Worm (Caenorhabditis elegans): ENCODE results near the gene F46H5.11.

The F46H5.11 gene

ce11 chrX:7306434-7306833 lies 34.6 kb upstream of the F46H5.11 start:
- TF ChIP-seq aptf-2 (GFP tag; conservative IDR thresholded peaks at IDR 0.05) (no peak), ztf-28 (GFP tag; IDR thresholded peaks at IDR 0.05) (no peak), B0019.2 (GFP tag; conservative IDR thresholded peaks at IDR 0.05) (no peak), unc-130 (GFP tag; optimal IDR thresholded peaks at IDR 0.05) (no peak), lin-40 (tag; optimal IDR thresholded peaks at IDR 0.05) (peak; percentile 65), ztf-25 (GFP tag; IDR thresholded peaks at IDR 0.05) (no peak), hmg-1.2 (GFP tag; IDR thresholded peaks at IDR 0.05) (peak; percentile 57; the same call in 1 of the 2 replicates), lin-54 (GFP tag; optimal IDR thresholded peaks at IDR 0.05) (no peak), bed-1 (GFP tag; IDR thresholded peaks at IDR 0.05) (no peak), lir-1 (GFP tag; conservative IDR thresholded peaks at IDR 0.05) (0 out of 2 replicates have a peak, but pooled peaks have one; percentile 16), chd-7 (tag; optimal IDR thresholded peaks at IDR 0.05) (peak; percentile 34), ceh-27 (GFP tag; optimal IDR thresholded peaks at IDR 0.05) (peak; percentile 25), K11D2.4 (GFP tag; IDR thresholded peaks at IDR 0.05) (peak; percentile 58; the same call in 1 of the 2 replicates), lin-26 (GFP tag; IDR thresholded peaks at IDR 0.05) (peak; percentile 68; the same call in 1 of the 2 replicates), rpc-1 (optimal IDR thresholded peaks at IDR 0.05) (no peak), rpc-1 (tag; optimal IDR thresholded peaks at IDR 0.05) (no peak), F57A8.1 (GFP tag; optimal IDR thresholded peaks at IDR 0.05) (no peak), die-1 (tag; optimal IDR thresholded peaks at IDR 0.05) (no peak), unc-62 (GFP tag; optimal IDR thresholded peaks at IDR 0.05) (no peak), ceh-40 (GFP tag; IDR thresholded peaks at IDR 0.05) (no peak), K12H6.12 (tag; optimal IDR thresholded peaks at IDR 0.05) (peak; percentile 58), F22D6.2 (tag; optimal IDR thresholded peaks at IDR 0.05) (no peak), mes-4 (tag; optimal IDR thresholded peaks at IDR 0.05) (no peak), B0261.1 (tag; optimal IDR thresholded peaks at IDR 0.05) (no peak), Y79H2A.3 (GFP tag; conservative IDR thresholded peaks at IDR 0.05) (no peak), ceh-58 (GFP tag; IDR thresholded peaks at IDR 0.05) (no peak), sdz-38 (tag; optimal IDR thresholded peaks at IDR 0.05) (no peak), Y95B8A.8 (GFP tag; IDR thresholded peaks at IDR 0.05) (no peak), zfh-2 (GFP tag; conservative IDR thresholded peaks at IDR 0.05) (peak; percentile 86), snpc-1.1 (tag; optimal IDR thresholded peaks at IDR 0.05; ENCODE audit: insufficient read depth) (no peak), rcor-1 (GFP tag; IDR thresholded peaks at IDR 0.05) (0 out of 2 replicates have a peak, but pooled peaks have one; percentile 40), Y53F4B.3 (GFP tag; IDR thresholded peaks at IDR 0.05) (no peak), cebp-2 (GFP tag; IDR thresholded peaks at IDR 0.05) (no peak), nhr-80 (tag; optimal IDR thresholded peaks at IDR 0.05) (no peak), F49E8.2 (tag; optimal IDR thresholded peaks at IDR 0.05; ENCODE audit: insufficient read depth) (no peak), xnd-1 (tag; optimal IDR thresholded peaks at IDR 0.05) (no peak), mcd-1 (GFP tag; IDR thresholded peaks at IDR 0.05) (peak; percentile 33; the same call in 1 of the 2 replicates), ekl-4 (GFP tag; IDR thresholded peaks at IDR 0.05) (no peak), hsf-1 (GFP tag; IDR thresholded peaks at IDR 0.05) (no peak), atf-7 (tag; optimal IDR thresholded peaks at IDR 0.05) (no peak), madf-8 (GFP tag; conservative IDR thresholded peaks at IDR 0.05) (no peak), C17E4.6 (GFP tag; IDR thresholded peaks at IDR 0.05) (no peak), let-526 (GFP tag; IDR thresholded peaks at IDR 0.05) (no peak), B0336.3 (GFP tag; IDR thresholded peaks at IDR 0.05) (no peak), tbp1 (GFP tag; optimal IDR thresholded peaks at IDR 0.05) (no peak), ZK185.1 (tag; optimal IDR thresholded peaks at IDR 0.05; ENCODE audit: poor library complexity, severe bottlenecking) (peak; percentile 37), ztf-26 (tag; optimal IDR thresholded peaks at IDR 0.05) (no peak), Y53G8AR.9 (GFP tag; conservative IDR thresholded peaks at IDR 0.05) (no peak), snpc-4 (GFP tag; optimal IDR thresholded peaks at IDR 0.05) (no peak), snpc-4 (tag; optimal IDR thresholded peaks at IDR 0.05) (peak in 3 of 4 experiments; percentile 3 to 7 (median 5))
